Worm (Caenorhabditis elegans) whole organism, young adult: ENCODE measurements around the gene F55B11.5.

Experiments
- B0019.2 ChIP-seq: fragments of 200-800 bp; sonication (Bioruptor generic); conservative IDR thresholded peaks from 2 replicates; pipeline ENCODE4 v1.3.6; 2022; ENCODE audit warnings: missing genetic modification reagents, missing genetic modification characterization, missing compliant biosample characterization
- F23B12.7 ChIP-seq: sonication (generic microtip); optimal IDR thresholded peaks from 2 replicates; lab custom pipeline; 2017; ENCODE audit warnings: missing genetic modification characterization, mild to moderate bottlenecking, missing compliant biosample characterization, antibody characterized with exemption, moderate library complexity; ENCODE audit not compliant: insufficient read depth
- F37B4.10 ChIP-seq: fragments of 200-800 bp; sonication (Bioruptor generic); IDR thresholded peaks from 2 replicates; pipeline ENCODE4 v1.3.6; 2022; ENCODE audit warnings: missing genetic modification characterization, missing compliant biosample characterization
- F55B11.4 ChIP-seq: sonication (generic microtip); optimal IDR thresholded peaks from 2 replicates; lab custom pipeline; 2016; ENCODE audit warnings: missing compliant biosample characterization, missing genetic modification characterization, borderline replicate concordance; ENCODE audit not compliant: insufficient read depth
- K12H6.12 ChIP-seq: fragments of 200-800 bp; sonication (Bioruptor generic); optimal IDR thresholded peaks from 2 replicates; lab custom pipeline; 2018; ENCODE audit warnings: mild to moderate bottlenecking, missing genetic modification characterization, missing compliant biosample characterization
- efl-1 ChIP-seq: fragments of 150-350 bp; optimal IDR thresholded peaks from 2 replicates; lab custom pipeline; 2014; ENCODE audit warnings: missing biosample characterization, missing genetic modification reagents, missing genetic modification characterization
- egl-18 ChIP-seq: fragments of 200-800 bp; sonication (Bioruptor generic); IDR thresholded peaks from 2 replicates; pipeline ENCODE4 v1.3.6; 2022; ENCODE audit warnings: missing genetic modification reagents, missing genetic modification characterization, missing compliant biosample characterization
- hrde-1 ChIP-seq: sonication (generic microtip); optimal IDR thresholded peaks from 2 replicates; lab custom pipeline; 2016; ENCODE audit warnings: missing genetic modification characterization, mild to moderate bottlenecking, missing compliant biosample characterization, moderate library complexity, missing genotype, missing genetic modification reagents, borderline replicate concordance
- let-526 ChIP-seq: fragments of 200-800 bp; sonication (Bioruptor generic); IDR thresholded peaks from 2 replicates; pipeline ENCODE4 v1.3.6; 2022; ENCODE audit warnings: missing genetic modification reagents, missing genetic modification characterization, missing compliant biosample characterization
- sptf-2 ChIP-seq: fragments of 200-800 bp; sonication (Bioruptor generic); optimal IDR thresholded peaks from 2 replicates; lab custom pipeline; 2018; ENCODE audit warnings: mild to moderate bottlenecking, missing genetic modification characterization, missing compliant biosample characterization

- TF ChIP-seq F37B4.10 (GFP tag; lab: Robert Waterston, UW) (no peak), egl-18 (no peak), efl-1 (peak; percentile 94), sptf-2 (GFP tag; lab: Kevin White, UChicago) (no peak), hrde-1 (tag; lab: Kevin White, UChicago) (no peak), B0019.2 (GFP tag; lab: Robert Waterston, UW) (peak; percentile 68), F55B11.4 (tag; lab: Kevin White, UChicago) (no peak), F23B12.7 (tag; lab: Kevin White, UChicago) (peak; percentile 91), let-526 (GFP tag; lab: Robert Waterston, UW) (no peak), K12H6.12 (tag; lab: Kevin White, UChicago) (peak; percentile 36)
These were observed 36.6 kb downstream of the F55B11.5 start, which contains the start of gene dld-1 for ce11 chrIV:14464065-14464567.
